Fruit fly (Drosophila melanogaster) whole organism, wandering third instar larva: ENCODE data around the gene Cerk.

ENCODE experiments used
- Abd-B ChIP-seq: fragments of >200 bp; optimal IDR thresholded peaks from 2 replicates; lab custom pipeline; 2017; ENCODE audit warnings: missing biosample characterization, missing genetic modification characterization
- CG9705 ChIP-seq: fragments of 200-800 bp; sonication (Bioruptor generic); optimal IDR thresholded peaks from 2 replicates; lab custom pipeline; 2018; ENCODE audit warnings: missing biosample characterization, mild to moderate bottlenecking, missing genetic modification characterization
- CrebA ChIP-seq: fragments of 200-800 bp; sonication (Bioruptor generic); optimal IDR thresholded peaks from 2 replicates; lab custom pipeline; 2016; ENCODE audit warnings: missing biosample characterization, mild to moderate bottlenecking, missing genetic modification characterization, borderline replicate concordance
- Dfd ChIP-seq: fragments of >200 bp; optimal IDR thresholded peaks from 2 replicates; lab custom pipeline; 2017; ENCODE audit warnings: missing biosample characterization, missing genetic modification characterization
- GATAd ChIP-seq: sonication (Bioruptor generic); optimal IDR thresholded peaks from 2 replicates; lab custom pipeline; 2016; ENCODE audit warnings: missing biosample characterization, missing genetic modification characterization
- HLH106 ChIP-seq: fragments of 200-800 bp; optimal IDR thresholded peaks from 3 replicates; lab custom pipeline; 2019; ENCODE audit warnings: missing biosample characterization, mild to moderate bottlenecking, missing genetic modification characterization, moderate library complexity
- Hnf4 ChIP-seq: fragments of 200-800 bp; sonication (Bioruptor generic); optimal IDR thresholded peaks from 2 replicates; lab custom pipeline; 2016; ENCODE audit warnings: missing biosample characterization, mild to moderate bottlenecking, missing genetic modification characterization
- Hr78 ChIP-seq: fragments of >200 bp; optimal IDR thresholded peaks from 2 replicates; lab custom pipeline; 2017; ENCODE audit warnings: missing biosample characterization, missing genetic modification characterization
- Hr83 ChIP-seq: fragments of 200-300 bp; sonication (Bioruptor generic); optimal IDR thresholded peaks from 2 replicates; lab custom pipeline; 2016; ENCODE audit warnings: missing biosample characterization, mild to moderate bottlenecking, missing genetic modification characterization, moderate library complexity; ENCODE audit not compliant: poor library complexity, severe bottlenecking
- Jra ChIP-seq: sonication (Bioruptor generic); optimal IDR thresholded peaks from 2 replicates; lab custom pipeline; 2016; ENCODE audit warnings: missing biosample characterization, missing genetic modification characterization
- Mio ChIP-seq: sonication (Bioruptor generic); optimal IDR thresholded peaks from 2 replicates; lab custom pipeline; 2016; ENCODE audit warnings: missing biosample characterization, missing genetic modification characterization
- Myc ChIP-seq: fragments of >200 bp; optimal IDR thresholded peaks from 2 replicates; lab custom pipeline; 2017
- OdsH ChIP-seq: fragments of 200-800 bp; sonication (Bioruptor generic); optimal IDR thresholded peaks from 2 replicates; lab custom pipeline; 2016; ENCODE audit warnings: missing biosample characterization, mild to moderate bottlenecking, missing genetic modification characterization
- Rel ChIP-seq, 2 experiments: fragments of 200-800 bp; sonication (Bioruptor generic) in 1 of 2; optimal IDR thresholded peaks; 2 replicates in 1 of 2; 3 replicates in 1 of 2; lab custom pipeline; 2016 to 2019; ENCODE audit warnings: mild to moderate bottlenecking in 2 of 2, missing biosample characterization in 2 of 2, missing genetic modification characterization in 2 of 2, moderate library complexity in 1 of 2
- Sp1 ChIP-seq: fragments of 200-800 bp; sonication (Bioruptor generic); optimal IDR thresholded peaks from 3 replicates; lab custom pipeline; 2019; ENCODE audit warnings: missing biosample characterization, mild to moderate bottlenecking, missing genetic modification characterization, moderate library complexity
- Vsx2 ChIP-seq: fragments of 200-300, 225-300 bp; sonication (Bioruptor generic); optimal IDR thresholded peaks from 2 replicates; lab custom pipeline; 2018; ENCODE audit warnings: missing biosample characterization, missing genetic modification characterization; ENCODE audit not compliant: partially characterized antibody
- br ChIP-seq: fragments of 200-800 bp; sonication (Bioruptor generic); optimal IDR thresholded peaks from 2 replicates; lab custom pipeline; 2016; ENCODE audit warnings: missing biosample characterization, missing genetic modification characterization
- brk ChIP-seq: fragments of 200-800 bp; sonication (Bioruptor generic); optimal IDR thresholded peaks from 2 replicates; lab custom pipeline; 2016; ENCODE audit warnings: missing biosample characterization, mild to moderate bottlenecking, missing genetic modification characterization
- dl ChIP-seq, 2 experiments: fragments of 175-275, 200-275 bp in 1 of 2; fragments of 200-275 bp in 1 of 2; sonication (Bioruptor generic); optimal IDR thresholded peaks; lab custom pipeline; 2018; ENCODE audit warnings: mild to moderate bottlenecking in 2 of 2, missing biosample characterization in 2 of 2, missing genetic modification characterization in 2 of 2, moderate library complexity in 2 of 2; ENCODE audit not compliant: partially characterized antibody in 2 of 2, insufficient read depth in 1 of 2
- ey ChIP-seq: fragments of 200-800 bp; sonication (Bioruptor generic); optimal IDR thresholded peaks from 2 replicates; lab custom pipeline; 2016; ENCODE audit warnings: missing biosample characterization, missing genetic modification characterization
- foxo ChIP-seq, 2 experiments: fragments of 200-800 bp; sonication (Bioruptor generic); optimal IDR thresholded peaks; 2 replicates in 1 of 2; 3 replicates in 1 of 2; lab custom pipeline; 2016 to 2017; ENCODE audit warnings: missing biosample characterization in 2 of 2, missing genetic modification characterization in 2 of 2
- fru ChIP-seq: fragments of 200-800 bp; sonication (Bioruptor generic); optimal IDR thresholded peaks from 3 replicates; lab custom pipeline; 2016; ENCODE audit warnings: missing biosample characterization, mild to moderate bottlenecking, missing genetic modification characterization
- h ChIP-seq: fragments of 200-800 bp; sonication (Bioruptor generic); optimal IDR thresholded peaks from 3 replicates; lab custom pipeline; 2016; ENCODE audit warnings: missing biosample characterization, mild to moderate bottlenecking, missing genetic modification characterization
- jim ChIP-seq: fragments of 175-275, 200-325 bp; sonication (Bioruptor generic); optimal IDR thresholded peaks from 2 replicates; lab custom pipeline; 2016; ENCODE audit warnings: missing biosample characterization, mild to moderate bottlenecking, missing genetic modification characterization
- lola ChIP-seq: fragments of >200 bp; optimal IDR thresholded peaks from 2 replicates; lab custom pipeline; 2017; ENCODE audit warnings: missing biosample characterization, missing genetic modification characterization
- pan ChIP-seq: fragments of >200 bp; optimal IDR thresholded peaks from 2 replicates; lab custom pipeline; 2017
- psq ChIP-seq: fragments of 200-800 bp; sonication (Bioruptor generic); optimal IDR thresholded peaks from 3 replicates; lab custom pipeline; 2017; ENCODE audit warnings: missing biosample characterization, mild to moderate bottlenecking, missing genetic modification characterization, moderate library complexity
- rgr ChIP-seq: fragments of 200-800 bp; sonication (Bioruptor generic); optimal IDR thresholded peaks from 3 replicates; lab custom pipeline; 2016; ENCODE audit warnings: missing biosample characterization, mild to moderate bottlenecking, missing genetic modification characterization
- sage ChIP-seq: fragments of 200-800 bp; sonication (Bioruptor generic); optimal IDR thresholded peaks from 2 replicates; lab custom pipeline; 2016; ENCODE audit warnings: missing biosample characterization, mild to moderate bottlenecking, missing genetic modification characterization
- sv ChIP-seq: fragments of 200-800 bp; sonication (Bioruptor generic); optimal IDR thresholded peaks from 3 replicates; lab custom pipeline; 2016; ENCODE audit warnings: missing biosample characterization, missing genetic modification characterization
- tai ChIP-seq: sonication (Bioruptor generic); optimal IDR thresholded peaks from 2 replicates; lab custom pipeline; 2016; ENCODE audit warnings: missing biosample characterization, missing genetic modification characterization
- usp ChIP-seq: fragments of >200 bp; optimal IDR thresholded peaks from 2 replicates; lab custom pipeline; 2017; ENCODE audit warnings: missing biosample characterization, missing genetic modification characterization
- woc ChIP-seq: sonication (Bioruptor generic); optimal IDR thresholded peaks from 2 replicates; lab custom pipeline; 2016; ENCODE audit warnings: missing biosample characterization, mild to moderate bottlenecking, missing genetic modification characterization

Cerk gene

DNA sequence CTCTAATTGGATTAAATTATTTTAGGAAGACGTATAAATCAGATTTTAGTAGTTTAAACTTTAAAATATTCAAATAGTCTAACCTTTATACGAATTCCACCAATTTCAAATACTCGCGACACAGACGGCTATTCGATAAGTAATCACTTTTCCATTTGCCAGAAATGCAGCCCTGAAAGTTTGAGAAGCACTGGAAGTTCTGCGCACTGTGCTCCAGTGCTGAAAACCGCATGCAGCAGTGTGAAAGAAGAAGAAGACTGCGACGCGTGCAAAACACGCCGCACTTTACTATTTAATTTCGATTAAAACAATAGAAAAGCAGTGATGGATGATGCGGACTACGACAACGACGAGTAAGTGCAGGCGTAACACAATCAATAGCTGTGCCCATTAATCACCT lies 3.5 kb upstream of the Cerk start, which contains the start of gene Polr2F (continued):
- TF ChIP-seq Rel (GFP tag; optimal IDR thresholded peaks at IDR 0.05; lab: Kevin White, UChicago) (no peak), Rel (tag; optimal IDR thresholded peaks at IDR 0.05; lab: Kevin White, UChicago) (peak; percentile 53), pan (lab: Kevin White, UChicago) (no peak), brk (GFP tag; lab: Kevin White, UChicago) (no peak), lola (GFP tag; lab: Kevin White, UChicago) (no peak), Myc (lab: Kevin White, UChicago) (peak; percentile 80)

- TF ChIP-seq Dfd (GFP tag; lab: Kevin White, UChicago) (peak; percentile 95), br (GFP tag; lab: Kevin White, UChicago) (no peak)
Observed at dm6 chr3R:5369490-5370001, 1.4 kb upstream of the Cerk start, which contains the start of the genes CG31542 and CG34277. Gene CG31542 (plus strand): TSS chr3R:5369540. Gene CG34277 (plus strand): TSS chr3R:5369540.

DNA sequence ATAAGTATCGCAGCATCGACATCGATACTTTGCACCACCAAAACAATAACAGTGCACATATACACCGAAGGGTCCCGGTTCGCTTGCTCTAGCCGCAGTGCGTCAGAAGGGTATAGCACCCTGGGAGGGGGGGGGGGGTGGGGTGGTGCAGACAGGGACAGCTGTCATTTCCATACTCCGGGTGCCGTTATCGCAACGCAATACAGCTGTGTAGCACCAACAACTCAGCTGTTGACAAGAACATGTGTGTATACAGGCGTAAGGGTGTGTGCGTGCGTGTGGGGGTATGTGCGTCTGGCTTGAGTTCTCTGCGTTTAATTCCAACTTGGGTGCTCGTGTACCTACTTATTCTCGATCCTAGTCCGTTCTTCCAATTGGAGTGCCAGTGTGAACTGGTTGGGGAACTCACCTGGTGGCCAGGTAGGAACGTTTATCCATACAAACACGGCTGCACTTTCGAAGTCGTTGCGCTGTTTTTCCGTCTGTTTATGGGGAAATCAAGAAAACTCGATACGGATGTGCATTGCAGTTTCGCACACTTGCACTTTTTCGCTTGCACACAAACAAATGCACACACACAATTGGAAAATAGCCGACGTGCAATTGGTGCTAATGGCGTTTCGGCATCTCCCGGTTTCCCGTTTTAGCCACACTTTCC lies 465 bp downstream of the Cerk start:
- peak; percentile 7 for TF ChIP-seq HLH106 (tag; lab: Kevin White, UChicago)
- no peak for TF ChIP-seq sage (GFP tag; lab: Kevin White, UChicago)
- TF ChIP-seq Mio (GFP tag; lab: Kevin White, UChicago): no peak
- TF ChIP-seq Rel (GFP tag; optimal IDR thresholded peaks at IDR 0.05; lab: Kevin White, UChicago): no peak
- TF ChIP-seq Rel (tag; optimal IDR thresholded peaks at IDR 0.05; lab: Kevin White, UChicago): peak; percentile 63
- peak; percentile 43 for TF ChIP-seq h (GFP tag; lab: Kevin White, UChicago)
- TF ChIP-seq rgr: peak; percentile 38
- peak; percentile 77 for TF ChIP-seq Jra (GFP tag; lab: Kevin White, UChicago)
- peak; percentile 98 for TF ChIP-seq Hr83 (GFP tag; lab: Kevin White, UChicago)
- TF ChIP-seq Sp1 (GFP tag; lab: Kevin White, UChicago): peak; percentile 14
- TF ChIP-seq Hnf4 (GFP tag; lab: Kevin White, UChicago): peak; percentile 33
- no peak for TF ChIP-seq dl (GFP tag; optimal IDR thresholded peaks at IDR 0.05; lab: Kevin White, UChicago; ENCODE audit: insufficient read depth in 1 of 2, partially characterized antibody in 2 of 2)
- peak; percentile 15 for TF ChIP-seq CG9705

DNA sequence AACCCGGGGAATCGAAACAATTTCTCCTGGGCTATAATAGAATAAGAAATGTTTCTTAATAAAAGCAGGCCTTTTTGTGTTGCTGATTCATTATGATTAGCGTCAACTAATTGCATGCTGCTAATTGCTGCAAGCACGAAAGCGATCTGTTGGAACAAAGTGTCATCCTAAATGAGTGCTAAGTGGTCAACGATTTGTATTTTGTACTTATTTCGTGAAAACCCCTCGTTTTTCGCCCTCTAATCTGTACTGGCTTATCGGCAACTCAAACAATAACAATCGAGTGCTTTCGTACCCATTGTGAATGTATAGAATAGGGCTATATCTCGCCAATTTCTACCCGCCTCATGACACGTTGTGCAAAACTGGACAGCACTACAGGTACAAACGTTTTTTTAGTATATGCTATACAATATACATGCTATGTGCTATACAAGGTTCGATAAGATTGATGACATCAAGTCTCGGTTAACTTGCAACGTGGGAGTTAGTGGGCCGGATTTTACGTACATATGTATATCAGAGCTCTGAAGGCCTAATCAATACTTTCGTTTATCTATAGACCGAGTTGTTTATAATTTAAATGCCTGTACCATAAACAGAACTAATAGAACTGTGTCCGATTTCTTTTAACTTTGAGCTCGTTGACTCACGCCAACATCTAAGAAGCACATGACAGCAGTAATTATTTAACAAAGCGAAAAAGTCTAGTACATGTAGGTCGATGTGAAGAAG lies 3.4 kb downstream of the Cerk start:
- TF ChIP-seq foxo (GFP tag; optimal IDR thresholded peaks at IDR 0.05; lab: Kevin White, UChicago): no peak
- TF ChIP-seq Sp1 (GFP tag; lab: Kevin White, UChicago): peak; percentile 10
- no peak for TF ChIP-seq fru (GFP tag; lab: Kevin White, UChicago)
- peak; percentile 7 for TF ChIP-seq h (GFP tag; lab: Kevin White, UChicago)
- no peak for TF ChIP-seq brk (GFP tag; lab: Kevin White, UChicago)
- TF ChIP-seq Dfd (GFP tag; lab: Kevin White, UChicago): no peak
- TF ChIP-seq Hnf4 (GFP tag; lab: Kevin White, UChicago): no peak
- TF ChIP-seq usp (GFP tag; lab: Kevin White, UChicago): no peak
- TF ChIP-seq sv (GFP tag; lab: Kevin White, UChicago): no peak
- no peak for TF ChIP-seq Hr83 (GFP tag; lab: Kevin White, UChicago)
- TF ChIP-seq OdsH (GFP tag; lab: Kevin White, UChicago): peak; percentile 13
- no peak for TF ChIP-seq dl (GFP tag; optimal IDR thresholded peaks at IDR 0.05; lab: Kevin White, UChicago; ENCODE audit: insufficient read depth in 1 of 2, partially characterized antibody in 2 of 2)
- no peak for TF ChIP-seq pan (lab: Kevin White, UChicago)
- peak; percentile 22 for TF ChIP-seq rgr
- TF ChIP-seq Myc (lab: Kevin White, UChicago): no peak
- TF ChIP-seq ey (GFP tag; lab: Kevin White, UChicago): no peak
- no peak for TF ChIP-seq Rel (GFP tag; optimal IDR thresholded peaks at IDR 0.05; lab: Kevin White, UChicago)
- TF ChIP-seq Rel (tag; optimal IDR thresholded peaks at IDR 0.05; lab: Kevin White, UChicago): peak; percentile 86

DNA sequence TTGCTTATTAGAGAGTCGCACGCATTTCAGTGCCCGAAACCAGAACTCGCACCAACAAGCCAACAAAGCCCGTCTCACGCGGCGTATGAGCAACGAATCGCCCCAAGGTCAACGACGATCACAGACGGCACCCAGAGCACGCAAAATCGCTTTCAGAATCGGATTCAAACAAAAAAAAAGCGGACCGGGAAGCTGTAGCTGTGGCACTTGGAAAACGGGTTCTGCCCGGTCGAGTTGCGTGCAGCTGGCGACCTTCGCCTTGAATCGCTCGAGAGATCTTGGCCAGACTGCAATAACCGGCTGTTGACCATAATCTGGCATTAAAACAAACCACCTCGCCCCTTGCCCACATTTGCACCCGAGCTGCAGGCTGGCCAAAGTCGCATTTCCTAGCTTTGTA lies 4.7 kb downstream of the Cerk start:
- TF ChIP-seq jim (GFP tag; lab: Kevin White, UChicago) (no peak), tai (GFP tag; lab: Kevin White, UChicago) (no peak), OdsH (GFP tag; lab: Kevin White, UChicago) (no peak), Myc (lab: Kevin White, UChicago) (no peak), woc (GFP tag; lab: Kevin White, UChicago) (no peak), Sp1 (GFP tag; lab: Kevin White, UChicago) (no peak), fru (GFP tag; lab: Kevin White, UChicago) (no peak), Hnf4 (GFP tag; lab: Kevin White, UChicago) (no peak), usp (GFP tag; lab: Kevin White, UChicago) (no peak), rgr (peak; percentile 20), Vsx2 (peak; percentile 73), Mio (GFP tag; lab: Kevin White, UChicago) (no peak), psq (GFP tag; lab: Kevin White, UChicago) (peak; percentile 12), GATAd (no peak), h (GFP tag; lab: Kevin White, UChicago) (no peak), Jra (GFP tag; lab: Kevin White, UChicago) (no peak), br (GFP tag; lab: Kevin White, UChicago) (no peak), Hr83 (GFP tag; lab: Kevin White, UChicago) (no peak), Hr78 (GFP tag; lab: Kevin White, UChicago) (no peak), CrebA (GFP tag; lab: Kevin White, UChicago) (no peak), Abd-B (no peak), Rel (GFP tag; optimal IDR thresholded peaks at IDR 0.05; lab: Kevin White, UChicago) (no peak), Rel (tag; optimal IDR thresholded peaks at IDR 0.05; lab: Kevin White, UChicago) (no peak), foxo (GFP tag; optimal IDR thresholded peaks at IDR 0.05; lab: Kevin White, UChicago) (no peak), lola (GFP tag; lab: Kevin White, UChicago) (no peak), HLH106 (tag; lab: Kevin White, UChicago) (no peak)
